Worm (Caenorhabditis elegans) whole organism, late embryonic: ENCODE data around the gene mpst-3.
"Not testable (repeated sequence)": the region's sequence is repeated elsewhere in the genome, so short reads cannot be mapped to it uniquely, and the experiment has no call there.

Experiments
- C38D4.7 ChIP-seq: fragments of 200-800 bp; sonication (Bioruptor generic); optimal IDR thresholded peaks from 2 replicates; lab custom pipeline; 2018; ENCODE audit warnings: mild to moderate bottlenecking, missing genetic modification characterization, moderate library complexity, missing compliant biosample characterization
- K02D7.2 ChIP-seq: sonication (generic microtip); optimal IDR thresholded peaks from 2 replicates; lab custom pipeline; 2017; ENCODE audit warnings: mild to moderate bottlenecking, missing genetic modification characterization, missing compliant biosample characterization
- K09A11.1 ChIP-seq: sonication (generic microtip); optimal IDR thresholded peaks from 2 replicates; lab custom pipeline; 2017; ENCODE audit warnings: antibody characterized with exemption, mild to moderate bottlenecking, missing genetic modification characterization, missing compliant biosample characterization; ENCODE audit not compliant: insufficient read depth
- T23F11.4 ChIP-seq: fragments of 200-800 bp; sonication (Bioruptor generic); optimal IDR thresholded peaks from 2 replicates; lab custom pipeline; 2018; ENCODE audit warnings: mild to moderate bottlenecking, missing genetic modification characterization, missing compliant biosample characterization
- ama-1 ChIP-seq: fragments of 150-350 bp; optimal IDR thresholded peaks from 2 replicates; lab custom pipeline; 2014
- ceh-19 ChIP-seq: fragments of 200-800 bp; sonication (Bioruptor generic); optimal IDR thresholded peaks from 2 replicates; lab custom pipeline; 2018; ENCODE audit warnings: mild to moderate bottlenecking, missing genetic modification characterization, missing compliant biosample characterization
- ceh-24 ChIP-seq: sonication (generic microtip); optimal IDR thresholded peaks from 2 replicates; lab custom pipeline; 2016; ENCODE audit warnings: mild to moderate bottlenecking, missing genetic modification characterization, missing compliant biosample characterization
- ceh-30 ChIP-seq: fragments of 150-350 bp; optimal IDR thresholded peaks from 2 replicates; lab custom pipeline; 2014; ENCODE audit warnings: missing biosample characterization, missing genetic modification characterization
- ceh-45 ChIP-seq: fragments of 200-800 bp; sonication (Bioruptor generic); IDR thresholded peaks from 2 replicates; pipeline ENCODE4 v1.3.6; 2022; ENCODE audit warnings: missing genetic modification reagents, missing genetic modification characterization, missing compliant biosample characterization
- ceh-6 ChIP-seq: fragments of 200-800 bp; sonication (Bioruptor generic); optimal IDR thresholded peaks from 2 replicates; lab custom pipeline; 2018; ENCODE audit warnings: mild to moderate bottlenecking, missing genetic modification characterization, missing compliant biosample characterization
- che-1 ChIP-seq: sonication (generic microtip); optimal IDR thresholded peaks from 2 replicates; lab custom pipeline; 2016; ENCODE audit warnings: mild to moderate bottlenecking, missing genetic modification characterization, missing compliant biosample characterization
- dmd-4 ChIP-seq: sonication (generic microtip); optimal IDR thresholded peaks from 2 replicates; lab custom pipeline; 2016; ENCODE audit warnings: borderline replicate concordance, missing genetic modification characterization, missing compliant biosample characterization
- elt-2 ChIP-seq: sonication (generic microtip); optimal IDR thresholded peaks from 2 replicates; lab custom pipeline; 2016; ENCODE audit warnings: missing genetic modification reagents, missing genetic modification characterization, missing compliant biosample characterization
- ets-4 ChIP-seq: sonication (generic microtip); optimal IDR thresholded peaks from 2 replicates; lab custom pipeline; 2016; ENCODE audit warnings: missing genetic modification characterization, missing compliant biosample characterization
- fkh-10 ChIP-seq: fragments of 150-350 bp; optimal IDR thresholded peaks from 2 replicates; lab custom pipeline; 2014; ENCODE audit warnings: missing biosample characterization, missing genetic modification reagents, missing genetic modification characterization
- gmeb-2 ChIP-seq: sonication (generic microtip); optimal IDR thresholded peaks from 2 replicates; lab custom pipeline; 2016; ENCODE audit warnings: missing genetic modification characterization, inconsistent platforms, missing compliant biosample characterization
- hlh-13 ChIP-seq: fragments of 200-800 bp; sonication (Bioruptor generic); optimal IDR thresholded peaks from 2 replicates; lab custom pipeline; 2018; ENCODE audit warnings: mild to moderate bottlenecking, missing genetic modification characterization, missing compliant biosample characterization
- hlh-6 ChIP-seq: sonication (generic microtip); optimal IDR thresholded peaks from 2 replicates; lab custom pipeline; 2016; ENCODE audit warnings: missing genotype, missing genetic modification characterization, missing compliant biosample characterization
- lim-6 ChIP-seq: sonication (generic microtip); optimal IDR thresholded peaks from 2 replicates; lab custom pipeline; 2016; ENCODE audit warnings: missing genetic modification characterization, missing compliant biosample characterization
- lin-11 ChIP-seq: fragments of 200-800 bp; sonication (Bioruptor generic); optimal IDR thresholded peaks from 2 replicates; lab custom pipeline; 2018; ENCODE audit warnings: mild to moderate bottlenecking, missing genetic modification characterization, missing compliant biosample characterization
- madf-2 ChIP-seq: sonication (generic microtip); optimal IDR thresholded peaks from 2 replicates; lab custom pipeline; 2017; ENCODE audit warnings: missing genetic modification characterization, missing compliant biosample characterization
- mec-3 ChIP-seq: sonication (generic microtip); optimal IDR thresholded peaks from 2 replicates; lab custom pipeline; 2016; ENCODE audit warnings: borderline replicate concordance, missing genetic modification characterization, missing compliant biosample characterization
- nfya-1 ChIP-seq: sonication (generic microtip); optimal IDR thresholded peaks from 2 replicates; lab custom pipeline; 2017; ENCODE audit warnings: missing genetic modification characterization, mild to moderate bottlenecking, missing compliant biosample characterization, antibody characterized with exemption, moderate library complexity
- nhr-11 ChIP-seq: fragments of 150-350 bp; optimal IDR thresholded peaks from 2 replicates; lab custom pipeline; 2014; ENCODE audit warnings: missing biosample characterization, missing genetic modification characterization
- nhr-232 ChIP-seq: sonication (generic microtip); optimal IDR thresholded peaks from 2 replicates; lab custom pipeline; 2016; ENCODE audit warnings: missing genetic modification characterization, missing compliant biosample characterization
- odd-2 ChIP-seq: sonication (generic microtip); optimal IDR thresholded peaks from 2 replicates; lab custom pipeline; 2017; ENCODE audit warnings: antibody characterized with exemption, mild to moderate bottlenecking, missing genetic modification characterization, missing compliant biosample characterization
- pat-9 ChIP-seq: fragments of 200-800 bp; sonication (Bioruptor generic); optimal IDR thresholded peaks from 2 replicates; lab custom pipeline; 2018; ENCODE audit warnings: mild to moderate bottlenecking, missing genetic modification characterization, moderate library complexity, missing compliant biosample characterization
- pha-2 ChIP-seq: sonication (generic microtip); optimal IDR thresholded peaks from 2 replicates; lab custom pipeline; 2017; ENCODE audit warnings: mild to moderate bottlenecking, missing genetic modification characterization, missing compliant biosample characterization
- pha-4 ChIP-seq: fragments of 150-350 bp; optimal IDR thresholded peaks from 2 replicates; lab custom pipeline; 2018; ENCODE audit warnings: missing biosample characterization, missing genetic modification reagents, missing genetic modification characterization
- pros-1 ChIP-seq: fragments of 150-350 bp; optimal IDR thresholded peaks from 2 replicates; lab custom pipeline; 2014; ENCODE audit warnings: missing biosample characterization, missing genetic modification reagents, missing genetic modification characterization
- ref-2 ChIP-seq: sonication (generic microtip); optimal IDR thresholded peaks from 2 replicates; lab custom pipeline; 2016; ENCODE audit warnings: missing genetic modification characterization, missing compliant biosample characterization
- rnt-1 ChIP-seq: sonication (generic microtip); optimal IDR thresholded peaks from 2 replicates; lab custom pipeline; 2016; ENCODE audit warnings: missing genetic modification characterization, missing compliant biosample characterization
- sdc-2 ChIP-seq: sonication (generic microtip); optimal IDR thresholded peaks from 2 replicates; lab custom pipeline; 2016; ENCODE audit warnings: missing genotype, missing genetic modification characterization, missing compliant biosample characterization
- sox-2 ChIP-seq: fragments of 200-800 bp; sonication (Bioruptor generic); IDR thresholded peaks from 2 replicates; pipeline ENCODE4 v1.3.6; 2022; ENCODE audit warnings: missing genetic modification reagents, missing genetic modification characterization, missing compliant biosample characterization
- unc-3 ChIP-seq, 2 experiments: fragments of 200-800 bp in 1 of 2; sonication (Bioruptor generic) in 1 of 2; sonication (generic microtip) in 1 of 2; conservative IDR thresholded peaks in 1 of 2; optimal IDR thresholded peaks in 1 of 2; 2 replicates each; pipeline versions ENCODE4 v1.3.6 to Lab custom; 2016 to 2022; ENCODE audit warnings: missing compliant biosample characterization in 2 of 2, missing genetic modification characterization in 2 of 2, missing genetic modification reagents in 1 of 2
- unc-42 ChIP-seq: sonication (generic microtip); optimal IDR thresholded peaks from 2 replicates; lab custom pipeline; 2016; ENCODE audit warnings: missing genotype, missing genetic modification characterization, missing compliant biosample characterization

The mpst-3 gene

DNA sequence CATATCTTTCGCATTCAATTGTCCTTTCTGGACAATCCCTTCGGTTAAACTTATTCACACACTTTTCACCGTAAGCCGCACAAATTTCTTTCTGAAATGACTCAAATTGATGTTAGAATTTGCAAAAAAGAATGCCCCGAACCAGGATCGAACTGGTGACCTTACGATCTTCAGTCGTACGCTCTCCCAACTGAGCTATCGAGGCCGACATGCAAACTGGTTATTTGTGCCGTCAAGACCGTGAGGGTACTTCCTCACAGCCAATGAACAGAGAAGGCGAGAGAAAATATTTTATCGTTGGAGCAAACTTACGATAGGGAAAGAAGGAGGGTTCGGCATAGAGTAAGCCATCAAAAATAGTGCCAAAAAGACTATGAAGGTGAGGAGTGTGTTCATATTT is 19.2 kb upstream of the mpst-3 start:
- TF ChIP-seq ceh-6 (GFP tag; lab: Kevin White, UChicago) (peak; percentile 46), mec-3 (tag; lab: Kevin White, UChicago) (no peak), hlh-6 (tag; lab: Kevin White, UChicago) (no peak), ref-2 (tag; lab: Kevin White, UChicago) (peak; percentile 51), fkh-10 (GFP tag; lab: Kevin White, UChicago) (no peak), gmeb-2 (peak; percentile 16), ceh-45 (GFP tag; lab: Robert Waterston, UW) (0 out of 2 replicates have a peak, but pooled peaks have one; percentile 22), lim-6 (no peak), ets-4 (tag; lab: Kevin White, UChicago) (no peak), nhr-232 (tag; lab: Kevin White, UChicago) (peak; percentile 42), hlh-13 (peak; percentile 22), dmd-4 (tag; lab: Kevin White, UChicago) (no peak), nhr-11 (tag; lab: Kevin White, UChicago) (no peak), odd-2 (tag; lab: Kevin White, UChicago) (no peak), pat-9 (tag; lab: Kevin White, UChicago) (peak; percentile 12), ceh-19 (GFP tag; lab: Kevin White, UChicago) (no peak), ceh-30 (tag; lab: Kevin White, UChicago) (peak; percentile 18), lin-11 (tag; lab: Kevin White, UChicago) (peak; percentile 42), elt-2 (peak; percentile 17), ceh-24 (no peak), C38D4.7 (GFP tag; lab: Kevin White, UChicago) (peak; percentile 34), madf-2 (tag; lab: Kevin White, UChicago) (peak; percentile 30), che-1 (tag; lab: Kevin White, UChicago) (peak; percentile 13), nfya-1 (peak; percentile 40), pha-4 (tag; lab: Kevin White, UChicago) (no peak), K09A11.1 (tag; lab: Kevin White, UChicago) (peak; percentile 15), unc-3 (GFP tag; conservative IDR thresholded peaks at IDR 0.05; lab: Robert Waterston, UW) (peak; percentile 64), unc-3 (tag; optimal IDR thresholded peaks at IDR 0.05; lab: Kevin White, UChicago) (no peak)

ce11 chrV:14876724-14877123 is 18.7 kb upstream of the mpst-3 start, which contains the start of gene ZC412.10:
TSS of gene ZC412.10 (minus strand) at chrV:14876824.
- not testable (repeated sequence) for TF ChIP-seq ref-2 (tag; lab: Kevin White, UChicago); rnt-1; K02D7.2 (tag; lab: Kevin White, UChicago)

ce11 chrV:14877242-14877819 is 18.1 kb upstream of the mpst-3 start:
- TF ChIP-seq sdc-2 (no peak), C38D4.7 (GFP tag; lab: Kevin White, UChicago) (no peak), ama-1 (no peak), T23F11.4 (GFP tag; lab: Kevin White, UChicago) (no peak), sox-2 (GFP tag; lab: Robert Waterston, UW) (no peak), pha-2 (tag; lab: Kevin White, UChicago) (no peak), hlh-13 (no peak), pros-1 (tag; lab: Kevin White, UChicago) (no peak), pat-9 (tag; lab: Kevin White, UChicago) (no peak), rnt-1 (no peak)

DNA sequence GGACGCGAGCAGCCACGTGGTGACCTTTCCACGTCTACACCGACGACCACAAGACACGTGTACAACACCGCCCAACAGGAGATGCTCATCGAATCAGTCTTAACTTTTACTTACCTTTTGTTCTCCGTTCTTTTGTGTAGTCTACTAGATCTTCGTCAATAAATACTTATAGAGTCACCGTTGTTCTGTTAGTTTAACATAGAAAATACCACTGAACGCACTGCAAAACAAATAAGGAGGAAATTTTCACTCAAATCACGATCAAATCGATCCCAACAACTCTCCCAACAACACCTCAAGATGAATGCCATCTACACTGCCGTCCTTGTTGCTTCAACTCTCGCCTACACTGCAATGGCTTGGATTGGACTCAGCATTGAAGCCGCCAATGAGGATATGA is 4.7 kb upstream of the mpst-3 start, which contains the start of gene nspa-2:
Gene nspa-2, plus strand, starts transcription at position 301 of the 400 bp plus-strand sequence.
- not testable (repeated sequence) for TF ChIP-seq rnt-1; ceh-24; unc-42 (tag; lab: Kevin White, UChicago)
